Worm (Caenorhabditis elegans): ENCODE measurements around the gene M28.10.

- TF ChIP-seq med-1 (GFP tag; optimal IDR thresholded peaks at IDR 0.05; ENCODE audit: insufficient read depth) (no peak), klf-2 (GFP tag; conservative IDR thresholded peaks at IDR 0.05) (no peak), cog-1 (tag; optimal IDR thresholded peaks at IDR 0.05) (no peak), T22C8.4 (GFP tag; IDR thresholded peaks at IDR 0.05) (no peak), ref-1 (GFP tag; conservative IDR thresholded peaks at IDR 0.05) (no peak), ztf-29 (GFP tag; IDR thresholded peaks at IDR 0.05) (no peak), ztf-23 (GFP tag; IDR thresholded peaks at IDR 0.05) (no peak), flt-1 (GFP tag; IDR thresholded peaks at IDR 0.05) (no peak), tab-1 (GFP tag; IDR thresholded peaks at IDR 0.05) (no peak)
These were observed 43.8 kb upstream of the M28.10 start for ce11 chrII:10603560-10603959.
